Worm (Caenorhabditis elegans): ENCODE measurements around the gene str-106.

DNA sequence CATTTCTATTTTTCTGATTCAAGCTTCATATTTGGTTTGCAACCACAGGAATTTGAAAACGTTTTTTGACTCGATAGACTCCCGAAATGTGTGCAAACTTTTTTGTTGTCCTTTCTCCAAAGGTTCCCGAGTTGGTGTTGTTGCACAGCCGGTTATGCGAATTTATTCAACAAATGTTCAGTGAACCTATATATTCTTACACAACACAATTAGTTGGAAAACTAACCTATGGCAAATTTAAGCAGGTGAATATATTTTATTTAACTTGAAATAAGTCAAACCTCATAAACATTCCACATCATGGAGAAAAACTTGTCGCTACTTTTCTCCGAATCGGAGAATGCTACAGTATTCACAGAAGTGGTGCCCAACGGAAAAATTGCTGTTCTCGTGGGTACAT, 2.9 kb downstream of the str-106 start, which contains the start of gene srz-14:
- no peak for TF ChIP-seq aly-1 (tag; optimal IDR thresholded peaks at IDR 0.05)
- no peak for TF ChIP-seq flt-1 (GFP tag; IDR thresholded peaks at IDR 0.05)
- no peak for TF ChIP-seq ceh-13 (GFP tag; optimal IDR thresholded peaks at IDR 0.05)
- no peak for TF ChIP-seq tbx-37 (GFP tag; conservative IDR thresholded peaks at IDR 0.05)
- TF ChIP-seq hmbx-1 (tag; optimal IDR thresholded peaks at IDR 0.05): no peak
- no peak for TF ChIP-seq ama-1 (optimal IDR thresholded peaks at IDR 0.05)
- TF ChIP-seq F13C5.2 (tag; optimal IDR thresholded peaks at IDR 0.05): no peak
- TF ChIP-seq ets-7 (tag; optimal IDR thresholded peaks at IDR 0.05): no peak
- no peak for TF ChIP-seq tra-4 (tag; optimal IDR thresholded peaks at IDR 0.05)
- no peak for TF ChIP-seq pes-1 (GFP tag; IDR thresholded peaks at IDR 0.05)
- TF ChIP-seq sea-1 (GFP tag; conservative IDR thresholded peaks at IDR 0.05): no peak
- TF ChIP-seq scrt-1 (GFP tag; IDR thresholded peaks at IDR 0.05): no peak
- no peak for TF ChIP-seq hmg-4 (GFP tag; optimal IDR thresholded peaks at IDR 0.05)

Measured in whole organism, early embryonic.